Worm (Caenorhabditis elegans) whole organism, young adult: Measurements from ENCODE around the gene F14B8.6.

Experiments used
- B0019.2 ChIP-seq: fragments of 200-800 bp; sonication (Bioruptor generic); conservative IDR thresholded peaks from 2 replicates; pipeline ENCODE4 v1.3.6; 2022; ENCODE audit warnings: missing genetic modification reagents, missing genetic modification characterization, missing compliant biosample characterization
- C17E4.6 ChIP-seq: fragments of 200-800 bp; sonication (Bioruptor generic); IDR thresholded peaks from 2 replicates; pipeline ENCODE4 v1.3.6; 2022; ENCODE audit warnings: missing genetic modification reagents, missing genetic modification characterization, missing compliant biosample characterization
- F10E7.11 ChIP-seq: sonication (generic microtip); optimal IDR thresholded peaks from 2 replicates; lab custom pipeline; 2017; ENCODE audit warnings: mild to moderate bottlenecking, missing genetic modification characterization, moderate library complexity, missing compliant biosample characterization
- F37B4.10 ChIP-seq: fragments of 200-800 bp; sonication (Bioruptor generic); IDR thresholded peaks from 2 replicates; pipeline ENCODE4 v1.3.6; 2022; ENCODE audit warnings: missing genetic modification characterization, missing compliant biosample characterization
- F57A8.1 ChIP-seq: fragments of 200-800 bp; sonication (Bioruptor generic); optimal IDR thresholded peaks from 2 replicates; lab custom pipeline; 2018; ENCODE audit warnings: mild to moderate bottlenecking, missing genetic modification characterization, moderate library complexity, missing compliant biosample characterization
- K12H6.12 ChIP-seq: fragments of 200-800 bp; sonication (Bioruptor generic); optimal IDR thresholded peaks from 2 replicates; lab custom pipeline; 2018; ENCODE audit warnings: mild to moderate bottlenecking, missing genetic modification characterization, missing compliant biosample characterization
- Y53G8AR.9 ChIP-seq: fragments of 200-800 bp; sonication (Bioruptor generic); conservative IDR thresholded peaks from 2 replicates; pipeline ENCODE4 v1.3.6; 2022; ENCODE audit warnings: missing genetic modification reagents, missing genetic modification characterization, missing compliant biosample characterization
- Y79H2A.3 ChIP-seq: fragments of 200-800 bp; sonication (Bioruptor generic); conservative IDR thresholded peaks from 2 replicates; pipeline ENCODE4 v1.3.6; 2022; ENCODE audit warnings: missing genetic modification reagents, missing genetic modification characterization, missing compliant biosample characterization
- aptf-2 ChIP-seq: fragments of 200-800 bp; sonication (Bioruptor generic); conservative IDR thresholded peaks from 2 replicates; pipeline ENCODE4 v1.3.6; 2022; ENCODE audit warnings: missing genetic modification reagents, missing genetic modification characterization, missing compliant biosample characterization
- aptf-3 ChIP-seq: fragments of 200-800 bp; sonication (Bioruptor generic); IDR thresholded peaks from 2 replicates; pipeline ENCODE4 v1.3.6; 2022; ENCODE audit warnings: missing genetic modification characterization, missing compliant biosample characterization
- athp-1 ChIP-seq: sonication (generic microtip); optimal IDR thresholded peaks from 2 replicates; lab custom pipeline; 2017; ENCODE audit warnings: mild to moderate bottlenecking, missing genetic modification characterization, missing compliant biosample characterization
- attf-3 ChIP-seq: fragments of 200-800 bp; sonication (Bioruptor generic); conservative IDR thresholded peaks from 2 replicates; pipeline ENCODE4 v1.3.6; 2022; ENCODE audit warnings: missing genetic modification reagents, missing genetic modification characterization, missing compliant biosample characterization
- ceh-100 ChIP-seq: fragments of 200-800 bp; sonication (Bioruptor generic); IDR thresholded peaks from 2 replicates; pipeline ENCODE4 v1.3.6; 2022; ENCODE audit warnings: missing genetic modification reagents, missing genetic modification characterization, missing compliant biosample characterization
- ceh-58 ChIP-seq: fragments of 200-800 bp; sonication (Bioruptor generic); IDR thresholded peaks from 2 replicates; pipeline ENCODE4 v1.3.6; 2022; ENCODE audit warnings: missing genetic modification characterization, missing compliant biosample characterization
- chd-7 ChIP-seq: sonication (generic microtip); optimal IDR thresholded peaks from 2 replicates; lab custom pipeline; 2016; ENCODE audit warnings: mild to moderate bottlenecking, missing genetic modification characterization, moderate library complexity, missing compliant biosample characterization
- egrh-3 ChIP-seq: fragments of 200-800 bp; sonication (Bioruptor generic); IDR thresholded peaks from 2 replicates; pipeline ENCODE4 v1.3.6; 2022; ENCODE audit warnings: missing genetic modification reagents, missing genetic modification characterization, missing compliant biosample characterization
- ekl-4 ChIP-seq: fragments of 200-800 bp; sonication (Bioruptor generic); IDR thresholded peaks from 2 replicates; pipeline ENCODE4 v1.3.6; 2022; ENCODE audit warnings: missing genetic modification reagents, missing genetic modification characterization, missing compliant biosample characterization
- fkh-3 ChIP-seq: sonication (generic microtip); optimal IDR thresholded peaks from 2 replicates; lab custom pipeline; 2016; ENCODE audit warnings: mild to moderate bottlenecking, missing genetic modification characterization, missing compliant biosample characterization
- hlh-12 ChIP-seq: sonication (generic microtip); optimal IDR thresholded peaks from 2 replicates; lab custom pipeline; 2016; ENCODE audit warnings: missing genetic modification characterization, missing compliant biosample characterization
- hrde-1 ChIP-seq: sonication (generic microtip); optimal IDR thresholded peaks from 2 replicates; lab custom pipeline; 2016; ENCODE audit warnings: missing genetic modification characterization, mild to moderate bottlenecking, missing compliant biosample characterization, moderate library complexity, missing genotype, missing genetic modification reagents, borderline replicate concordance
- let-526 ChIP-seq: fragments of 200-800 bp; sonication (Bioruptor generic); IDR thresholded peaks from 2 replicates; pipeline ENCODE4 v1.3.6; 2022; ENCODE audit warnings: missing genetic modification reagents, missing genetic modification characterization, missing compliant biosample characterization
- lin-35 ChIP-seq, 3 experiments: fragments of 150-350 bp in 2 of 3; sonication (generic microtip) in 1 of 3; optimal IDR thresholded peaks; 2 replicates each; lab custom pipeline; 2014 to 2018; ENCODE audit warnings: missing biosample characterization in 3 of 3, missing genetic modification characterization in 3 of 3, missing genetic modification reagents in 3 of 3
- lin-54 ChIP-seq: fragments of 200-800 bp; sonication (Bioruptor generic); optimal IDR thresholded peaks from 2 replicates; lab custom pipeline; 2018; ENCODE audit warnings: mild to moderate bottlenecking, missing genetic modification characterization, missing compliant biosample characterization
- madf-6 ChIP-seq: fragments of 200-800 bp; sonication (Bioruptor generic); IDR thresholded peaks from 2 replicates; pipeline ENCODE4 v1.3.6; 2022; ENCODE audit warnings: missing genetic modification reagents, missing genetic modification characterization, missing compliant biosample characterization
- nhr-120 ChIP-seq: fragments of 200-800 bp; sonication (Bioruptor generic); IDR thresholded peaks from 2 replicates; pipeline ENCODE4 v1.3.6; 2022; ENCODE audit warnings: missing genetic modification characterization, missing compliant biosample characterization
- pha-4 ChIP-seq: fragments of 150-350 bp; sonication (generic microtip); optimal IDR thresholded peaks from 2 replicates; lab custom pipeline; 2014; ENCODE audit warnings: missing biosample characterization, missing genetic modification reagents, missing genetic modification characterization
- repo-1 ChIP-seq: sonication (generic microtip); optimal IDR thresholded peaks from 2 replicates; lab custom pipeline; 2017; ENCODE audit warnings: mild to moderate bottlenecking, missing genetic modification characterization, missing compliant biosample characterization
- snpc-1.3 ChIP-seq: sonication (generic microtip); optimal IDR thresholded peaks from 2 replicates; lab custom pipeline; 2017; ENCODE audit warnings: missing genetic modification characterization, mild to moderate bottlenecking, missing compliant biosample characterization, antibody characterized with exemption, moderate library complexity, missing genotype, missing genetic modification reagents; ENCODE audit not compliant: insufficient read depth
- snpc-3.4 ChIP-seq: sonication (generic microtip); optimal IDR thresholded peaks from 2 replicates; lab custom pipeline; 2017; ENCODE audit warnings: missing genetic modification characterization, mild to moderate bottlenecking, missing compliant biosample characterization, antibody characterized with exemption, moderate library complexity, missing genotype, missing genetic modification reagents
- snpc-4 ChIP-seq, 5 experiments: fragments of 150-350 bp in 1 of 5; sonication (generic microtip) in 4 of 5; optimal IDR thresholded peaks; 2 replicates each; lab custom pipeline; 2014 to 2018; ENCODE audit warnings: missing genetic modification characterization in 5 of 5, missing biosample characterization in 3 of 5, antibody characterized with exemption in 2 of 5, mild to moderate bottlenecking in 2 of 5, missing compliant biosample characterization in 2 of 5, missing genotype in 2 of 5, moderate library complexity in 2 of 5, missing genetic modification reagents in 1 of 5
- sptf-2 ChIP-seq: fragments of 200-800 bp; sonication (Bioruptor generic); optimal IDR thresholded peaks from 2 replicates; lab custom pipeline; 2018; ENCODE audit warnings: mild to moderate bottlenecking, missing genetic modification characterization, missing compliant biosample characterization
- unc-62 ChIP-seq: fragments of 150-350 bp; optimal IDR thresholded peaks from 2 replicates; lab custom pipeline; 2014; ENCODE audit warnings: missing biosample characterization, missing genetic modification reagents, missing genetic modification characterization
- xnd-1 ChIP-seq: sonication (generic microtip); optimal IDR thresholded peaks from 2 replicates; lab custom pipeline; 2016; ENCODE audit warnings: missing genotype, missing genetic modification reagents, missing genetic modification characterization, missing compliant biosample characterization
- zfh-2 ChIP-seq: fragments of 200-800 bp; sonication (Bioruptor generic); conservative IDR thresholded peaks from 2 replicates; pipeline ENCODE4 v1.3.6; 2022; ENCODE audit warnings: missing genetic modification reagents, missing genetic modification characterization, missing compliant biosample characterization
- ztf-6 ChIP-seq: fragments of 200-800 bp; sonication (Bioruptor generic); IDR thresholded peaks from 2 replicates; pipeline ENCODE4 v1.3.6; 2022; ENCODE audit warnings: missing genetic modification reagents, missing genetic modification characterization, missing compliant biosample characterization

The F14B8.6 gene

DNA sequence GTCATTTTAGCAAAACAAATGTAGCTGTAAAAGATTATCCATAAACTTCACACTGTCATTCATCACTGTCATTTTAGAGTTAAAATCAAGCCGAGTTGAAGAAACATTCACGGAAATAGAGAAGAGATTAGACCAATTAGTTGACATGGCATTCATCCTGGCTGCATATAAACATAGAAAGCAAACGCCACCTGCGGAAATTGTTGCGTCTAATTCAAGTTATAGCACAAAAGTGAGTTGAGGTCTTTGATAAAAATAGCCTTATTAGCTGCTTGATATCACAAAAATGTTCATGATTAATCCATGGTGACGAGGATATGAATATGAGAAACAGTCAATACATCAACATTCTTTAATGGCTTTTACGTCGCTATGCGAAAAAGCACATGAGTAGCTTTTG is 36.3 kb upstream of the F14B8.6 start:
- TF ChIP-seq hlh-12 (tag; lab: Kevin White, UChicago) (no peak), B0019.2 (GFP tag; lab: Robert Waterston, UW) (no peak), C17E4.6 (GFP tag; lab: Robert Waterston, UW) (no peak), pha-4 (tag; lab: Kevin White, UChicago) (no peak), ceh-58 (GFP tag; lab: Robert Waterston, UW) (no peak), F57A8.1 (no peak), aptf-3 (GFP tag; lab: Robert Waterston, UW) (no peak), xnd-1 (tag; lab: Kevin White, UChicago) (no peak), hrde-1 (tag; lab: Kevin White, UChicago) (no peak), zfh-2 (GFP tag; lab: Robert Waterston, UW) (no peak), repo-1 (no peak), egrh-3 (GFP tag; lab: Robert Waterston, UW) (no peak), snpc-4 (GFP tag; optimal IDR thresholded peaks at IDR 0.05; lab: Kevin White, UChicago) (no peak), snpc-4 (tag; optimal IDR thresholded peaks at IDR 0.05; lab: Kevin White, UChicago) (no peak)

DNA sequence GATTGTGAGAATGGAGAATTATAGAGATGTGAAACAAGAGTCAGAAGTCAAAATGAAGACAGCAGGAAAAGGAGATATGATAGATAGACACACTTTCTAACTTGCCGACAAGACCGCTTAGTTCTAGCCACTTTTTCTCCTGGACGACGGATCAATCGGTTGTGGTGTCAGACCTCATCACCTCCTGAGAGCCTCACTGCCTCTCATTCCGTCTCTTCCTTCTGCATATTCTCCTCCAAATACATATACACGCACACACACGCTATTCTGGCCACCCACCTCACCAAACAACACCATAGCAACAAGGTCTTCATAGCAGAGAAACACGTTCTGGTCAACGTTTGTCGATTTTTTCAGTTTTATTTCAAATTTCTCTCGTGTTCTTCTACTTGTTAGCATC is 34.8 kb upstream of the F14B8.6 start, which contains the start of gene F01E11.3:
Gene F01E11.3, plus strand, starts transcription at position 301 of the 400 bp plus-strand sequence.
- TF ChIP-seq F37B4.10 (GFP tag; lab: Robert Waterston, UW) (no peak), K12H6.12 (no peak), athp-1 (tag; lab: Kevin White, UChicago) (no peak), ceh-100 (GFP tag; lab: Robert Waterston, UW) (no peak), lin-54 (GFP tag; lab: Kevin White, UChicago) (no peak)

DNA sequence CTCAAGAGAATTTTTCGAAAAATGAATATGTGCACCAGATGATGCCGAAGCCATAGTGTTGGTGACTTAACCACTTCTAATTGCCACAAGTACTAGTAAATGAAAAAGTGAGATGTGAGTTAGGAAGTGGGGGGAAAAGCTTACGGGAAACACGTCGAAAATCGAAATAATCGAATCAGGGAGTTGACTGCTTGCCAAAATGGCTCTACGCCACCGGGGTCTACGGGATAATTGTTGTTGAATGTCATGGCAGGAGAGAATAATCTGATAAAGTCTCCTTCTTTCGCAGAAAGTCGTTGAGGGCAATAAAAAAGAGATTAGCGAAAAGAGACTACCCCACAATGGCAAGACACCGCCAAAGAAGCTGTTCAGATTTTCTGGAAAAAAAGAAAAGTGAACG is 31.6 kb upstream of the F14B8.6 start:
- no peak for TF ChIP-seq lin-35 (GFP tag; optimal IDR thresholded peaks at IDR 0.05; lab: Kevin White, UChicago)
- TF ChIP-seq ekl-4 (GFP tag; lab: Robert Waterston, UW): no peak

DNA sequence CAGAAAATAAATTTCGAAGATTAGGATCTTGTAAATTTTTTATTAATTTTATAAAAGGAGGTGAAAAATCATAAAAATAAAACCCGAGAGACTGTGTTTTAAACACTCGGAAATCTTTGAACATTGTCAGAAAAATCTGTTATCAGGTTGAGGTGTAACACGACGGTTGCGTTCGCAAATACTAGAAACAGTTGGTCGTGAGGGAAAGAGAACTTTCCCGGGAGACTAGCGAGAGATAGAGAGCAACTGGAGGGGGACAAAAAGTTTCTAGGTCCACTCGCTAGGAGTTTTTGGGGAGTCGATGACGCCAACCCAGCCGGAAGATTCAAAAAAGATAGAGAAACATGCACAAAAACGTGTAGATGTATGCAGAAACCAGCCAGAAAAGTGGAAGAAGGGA is 30.1 kb upstream of the F14B8.6 start:
- no peak for TF ChIP-seq ekl-4 (GFP tag; lab: Robert Waterston, UW)
- no peak for TF ChIP-seq unc-62 (GFP tag; lab: Kevin White, UChicago)
- no peak for TF ChIP-seq chd-7 (tag; lab: Kevin White, UChicago)
- no peak for TF ChIP-seq madf-6
- no peak for TF ChIP-seq snpc-1.3

DNA sequence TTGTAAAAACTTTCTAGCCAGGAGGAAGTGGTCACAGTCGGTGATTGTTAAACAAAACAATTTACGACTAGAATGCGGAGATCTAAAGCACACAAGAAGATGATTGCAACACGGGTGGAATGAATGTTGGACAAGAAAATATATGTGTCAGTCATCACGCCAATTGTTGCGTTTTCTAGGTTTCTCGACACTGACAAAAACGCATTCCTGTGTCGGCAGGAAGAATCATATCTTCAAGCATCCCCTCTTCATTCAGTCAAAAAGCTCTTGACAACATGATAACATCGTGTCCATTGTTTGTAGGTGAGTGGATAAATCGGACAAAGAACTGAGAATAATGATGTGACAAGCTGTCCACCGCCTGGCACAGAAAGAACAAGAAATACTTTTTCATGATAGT is 27.3 kb upstream of the F14B8.6 start:
- TF ChIP-seq Y53G8AR.9 (GFP tag; lab: Robert Waterston, UW) (no peak), athp-1 (tag; lab: Kevin White, UChicago) (no peak), let-526 (no peak), sptf-2 (GFP tag; lab: Kevin White, UChicago) (no peak), nhr-120 (GFP tag; lab: Robert Waterston, UW) (no peak), F57A8.1 (no peak), ztf-6 (GFP tag; lab: Robert Waterston, UW) (no peak), attf-3 (GFP tag; lab: Robert Waterston, UW) (no peak), aptf-2 (no peak), fkh-3 (no peak), F10E7.11 (tag; lab: Kevin White, UChicago) (no peak), snpc-3.4 (tag; lab: Kevin White, UChicago) (no peak), Y79H2A.3 (GFP tag; lab: Robert Waterston, UW) (no peak)
- TF ChIP-seq, all 124 proteins: peak for 0
